Worm (Caenorhabditis elegans) whole organism, late embryonic: ENCODE results near the gene C17G10.1.

ENCODE experiments used
- ceh-14 ChIP-seq: sonication (generic microtip); optimal IDR thresholded peaks from 2 replicates; lab custom pipeline; 2016; ENCODE audit warnings: missing genotype, missing genetic modification characterization, missing compliant biosample characterization
- nhr-232 ChIP-seq: sonication (generic microtip); optimal IDR thresholded peaks from 2 replicates; lab custom pipeline; 2016; ENCODE audit warnings: missing genetic modification characterization, missing compliant biosample characterization
- pha-4 ChIP-seq: fragments of 150-350 bp; optimal IDR thresholded peaks from 2 replicates; lab custom pipeline; 2018; ENCODE audit warnings: missing biosample characterization, missing genetic modification reagents, missing genetic modification characterization
- pqm-1 ChIP-seq: sonication (generic microtip); optimal IDR thresholded peaks from 2 replicates; lab custom pipeline; 2016; ENCODE audit warnings: missing genetic modification characterization, missing compliant biosample characterization
- tbx-7 ChIP-seq: sonication (generic microtip); optimal IDR thresholded peaks from 2 replicates; lab custom pipeline; 2016; ENCODE audit warnings: missing genotype, missing genetic modification characterization, missing compliant biosample characterization

DNA sequence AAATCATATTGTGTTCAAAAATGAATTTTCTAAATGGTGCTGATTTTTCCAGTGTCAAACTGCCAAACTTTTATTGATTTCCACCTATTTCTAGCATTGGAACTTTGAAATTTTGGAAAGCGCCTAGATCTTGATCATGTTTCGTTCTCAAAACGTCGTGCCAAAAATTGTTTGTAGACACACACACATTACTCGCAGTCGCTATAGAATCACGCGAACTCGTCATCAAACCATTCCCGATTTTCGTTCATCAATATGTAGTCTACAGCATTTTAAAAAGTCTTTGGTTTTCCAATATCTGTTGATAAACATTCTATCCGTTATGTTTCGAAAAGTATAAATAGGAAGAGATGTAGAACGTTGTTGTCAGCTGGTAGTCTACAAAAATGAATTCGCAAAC, 26.1 kb upstream of the C17G10.1 start, which contains the start of the genes C17C3.1 and C17C3.15:
- TF ChIP-seq pqm-1 (tag; lab: Kevin White, UChicago) (no peak), pha-4 (no peak), tbx-7 (no peak), ceh-14 (tag; lab: Kevin White, UChicago) (no peak), nhr-232 (tag; lab: Kevin White, UChicago) (no peak)
